Fruit fly (Drosophila melanogaster): ENCODE data around the gene Gba1b.
A peak's percentile ranks its signal among the peaks of the same experiment; 100 is the strongest.

Gene Gba1b

dm6 chr3R:23732990-23733512, 28.4 kb downstream of the Gba1b start, which contains the start of the genes Hmgcr and Rpn9 (continued):
- no peak for TF ChIP-seq Hsf (GFP tag; optimal IDR thresholded peaks at IDR 0.05)
- TF ChIP-seq ttk (GFP tag; IDR thresholded peaks at IDR 0.05), result no peak
- no peak for TF ChIP-seq Chrac-16 (GFP tag; optimal IDR thresholded peaks at IDR 0.05)
- TF ChIP-seq dm (GFP tag; optimal IDR thresholded peaks at IDR 0.05), result peak; percentile 41
- peak; percentile 8; the same call in 1 of the 3 replicates for TF ChIP-seq HLH4C (GFP tag; IDR thresholded peaks at IDR 0.05; ENCODE audit: partially characterized antibody)
- no peak for TF ChIP-seq lov (optimal IDR thresholded peaks at IDR 0.05)
- no peak for TF ChIP-seq lov (GFP tag; IDR thresholded peaks at IDR 0.05)
- no peak for TF ChIP-seq ind (GFP tag; optimal IDR thresholded peaks at IDR 0.05)
- no peak for TF ChIP-seq CG14441 (GFP tag; IDR thresholded peaks at IDR 0.05)
- TF ChIP-seq Dip3 (GFP tag; optimal IDR thresholded peaks at IDR 0.05), result no peak
- no peak for TF ChIP-seq ken (GFP tag; IDR thresholded peaks at IDR 0.05)
- no peak for TF ChIP-seq Optix (GFP tag; IDR thresholded peaks at IDR 0.05)
- no peak for TF ChIP-seq CG7928 (GFP tag; optimal IDR thresholded peaks at IDR 0.05)
- TF ChIP-seq btn (GFP tag; optimal IDR thresholded peaks at IDR 0.05), result no peak
- TF ChIP-seq fd96Cb (tag; optimal IDR thresholded peaks at IDR 0.05), result no peak
- no peak for TF ChIP-seq pan (optimal IDR thresholded peaks at IDR 0.05)
- TF ChIP-seq pan (GFP tag; optimal IDR thresholded peaks at IDR 0.05 in 1 of 2, IDR thresholded peaks at IDR 0.05 in 1 of 2), result no peak
- TF ChIP-seq dysf (GFP tag; IDR thresholded peaks at IDR 0.05), result no peak
- TF ChIP-seq fru (optimal IDR thresholded peaks at IDR 0.05), result no peak
- TF ChIP-seq zen2 (GFP tag; IDR thresholded peaks at IDR 0.05; ENCODE audit: partially characterized antibody), result 0 out of 3 replicates have a peak, but pooled peaks have one; percentile 5
- TF ChIP-seq cas (GFP tag; IDR thresholded peaks at IDR 0.05), result no peak
- peak; percentile 24 for TF ChIP-seq CG18262 (tag; optimal IDR thresholded peaks at IDR 0.05)
- TF ChIP-seq mirr (GFP tag; optimal IDR thresholded peaks at IDR 0.05), result no peak
- TF ChIP-seq CG9609 (GFP tag; optimal IDR thresholded peaks at IDR 0.05), result no peak
- peak; percentile 89 for TF ChIP-seq hkb (optimal IDR thresholded peaks at IDR 0.05)
- no peak for TF ChIP-seq hkb (GFP tag; IDR thresholded peaks at IDR 0.05)
- no peak for TF ChIP-seq wor (GFP tag; IDR thresholded peaks at IDR 0.05)
- no peak for TF ChIP-seq CG11695 (GFP tag; IDR thresholded peaks at IDR 0.05)
- peak; percentile 16 for TF ChIP-seq CG15269 (tag; optimal IDR thresholded peaks at IDR 0.05)
- no peak for TF ChIP-seq aop (GFP tag; IDR thresholded peaks at IDR 0.05)
- peak; percentile 58 for TF ChIP-seq CTCF (GFP tag; optimal IDR thresholded peaks at IDR 0.05)
- peak; percentile 65; the same call in 2 of the 3 replicates for TF ChIP-seq ci (GFP tag; IDR thresholded peaks at IDR 0.05)
- TF ChIP-seq nmo (GFP tag; optimal IDR thresholded peaks at IDR 0.05), result peak; percentile 67
- TF ChIP-seq al (GFP tag; IDR thresholded peaks at IDR 0.05), result no peak
- TF ChIP-seq Awh (GFP tag; IDR thresholded peaks at IDR 0.05), result peak; percentile 34; the same call in 1 of the 2 replicates
- 0 out of 3 replicates have a peak, but pooled peaks have one; percentile 17 for TF ChIP-seq row (GFP tag; IDR thresholded peaks at IDR 0.05)
- peak in 1 of 2 experiments; percentile 99 for TF ChIP-seq Pdp1 (GFP tag; optimal IDR thresholded peaks at IDR 0.05)
- no peak for TF ChIP-seq emc (GFP tag; optimal IDR thresholded peaks at IDR 0.05)
- TF ChIP-seq esg (GFP tag; conservative IDR thresholded peaks at IDR 0.05), result no peak
- TF ChIP-seq unc-4 (GFP tag; IDR thresholded peaks at IDR 0.05; ENCODE audit: partially characterized antibody), result 0 out of 2 replicates have a peak, but pooled peaks have one; percentile 44
- no peak for TF ChIP-seq CG30431 (GFP tag; optimal IDR thresholded peaks at IDR 0.05)
- no peak for TF ChIP-seq CG17359 (tag; optimal IDR thresholded peaks at IDR 0.05)
- TF ChIP-seq Nf-YC (tag; optimal IDR thresholded peaks at IDR 0.05), result peak; percentile 38
- no peak; the same call in 2 of the 3 replicates for TF ChIP-seq so (GFP tag; IDR thresholded peaks at IDR 0.05)
- TF ChIP-seq Sin3A (optimal IDR thresholded peaks at IDR 0.05), result peak; percentile 95
- no peak for TF ChIP-seq CG6254 (GFP tag; optimal IDR thresholded peaks at IDR 0.05)
- peak; percentile 31 for TF ChIP-seq salm (tag; optimal IDR thresholded peaks at IDR 0.05)
- no peak for TF ChIP-seq CG10543 (GFP tag; optimal IDR thresholded peaks at IDR 0.05)
- TF ChIP-seq Nf-YB (GFP tag; optimal IDR thresholded peaks at IDR 0.05), result peak; percentile 27
- TF ChIP-seq CG15011 (GFP tag; optimal IDR thresholded peaks at IDR 0.05), result no peak
- no peak for TF ChIP-seq CG6689 (GFP tag; IDR thresholded peaks at IDR 0.05)
- TF ChIP-seq Asciz (GFP tag; optimal IDR thresholded peaks at IDR 0.05), result no peak
- peak; percentile 17 for TF ChIP-seq exex (tag; optimal IDR thresholded peaks at IDR 0.05)
